Worm (Caenorhabditis elegans) whole organism, young adult: ENCODE data around the gene C08G9.1.

Experiments
- ama-1 ChIP-seq, 3 experiments: fragments of 150-350 bp in 1 of 3; sonication (generic microtip) in 2 of 3; optimal IDR thresholded peaks; 2 replicates each; lab custom pipeline; 2014 to 2018; ENCODE audit warnings: missing biosample characterization in 2 of 3, missing genetic modification characterization in 2 of 3, missing genetic modification reagents in 2 of 3
- chd-7 ChIP-seq: sonication (generic microtip); optimal IDR thresholded peaks from 2 replicates; lab custom pipeline; 2016; ENCODE audit warnings: mild to moderate bottlenecking, missing genetic modification characterization, moderate library complexity, missing compliant biosample characterization
- nhr-179 ChIP-seq: sonication (generic microtip); optimal IDR thresholded peaks from 2 replicates; lab custom pipeline; 2016; ENCODE audit warnings: mild to moderate bottlenecking, missing genetic modification characterization, missing compliant biosample characterization
- tlf-1 ChIP-seq: fragments of 200-800 bp; sonication (Bioruptor generic); optimal IDR thresholded peaks from 2 replicates; lab custom pipeline; 2018; ENCODE audit warnings: mild to moderate bottlenecking, missing genetic modification characterization, missing compliant biosample characterization

DNA sequence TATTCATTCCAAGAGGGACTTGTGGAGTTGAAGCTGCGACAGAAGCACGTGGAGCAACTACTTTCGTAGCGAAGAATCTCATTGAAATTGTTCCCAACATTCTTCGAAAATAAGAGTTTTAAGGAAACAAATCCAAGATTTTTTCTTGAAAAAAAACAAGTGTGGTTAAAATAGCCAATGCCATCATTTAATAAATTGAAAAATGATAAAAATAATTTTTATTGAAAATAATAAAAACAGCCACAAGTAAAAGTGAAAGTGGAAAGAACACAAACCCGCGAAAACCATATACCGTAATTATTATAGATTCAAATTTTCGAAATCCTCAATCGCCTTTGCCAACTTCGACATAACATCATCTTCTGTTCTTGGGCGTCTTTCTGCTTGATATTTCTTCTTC, 12.4 kb upstream of the C08G9.1 start, which contains the start of gene hmg-5:
- no peak for TF ChIP-seq ama-1 (optimal IDR thresholded peaks at IDR 0.05; lab: Kevin White, UChicago)
- TF ChIP-seq ama-1 (GFP tag; optimal IDR thresholded peaks at IDR 0.05; lab: Kevin White, UChicago) = no peak
- no peak for TF ChIP-seq nhr-179 (tag; lab: Kevin White, UChicago)
- TF ChIP-seq tlf-1 = no peak
- no peak for TF ChIP-seq chd-7
